Worm (Caenorhabditis elegans): ENCODE measurements around the gene C06E1.7.

DNA sequence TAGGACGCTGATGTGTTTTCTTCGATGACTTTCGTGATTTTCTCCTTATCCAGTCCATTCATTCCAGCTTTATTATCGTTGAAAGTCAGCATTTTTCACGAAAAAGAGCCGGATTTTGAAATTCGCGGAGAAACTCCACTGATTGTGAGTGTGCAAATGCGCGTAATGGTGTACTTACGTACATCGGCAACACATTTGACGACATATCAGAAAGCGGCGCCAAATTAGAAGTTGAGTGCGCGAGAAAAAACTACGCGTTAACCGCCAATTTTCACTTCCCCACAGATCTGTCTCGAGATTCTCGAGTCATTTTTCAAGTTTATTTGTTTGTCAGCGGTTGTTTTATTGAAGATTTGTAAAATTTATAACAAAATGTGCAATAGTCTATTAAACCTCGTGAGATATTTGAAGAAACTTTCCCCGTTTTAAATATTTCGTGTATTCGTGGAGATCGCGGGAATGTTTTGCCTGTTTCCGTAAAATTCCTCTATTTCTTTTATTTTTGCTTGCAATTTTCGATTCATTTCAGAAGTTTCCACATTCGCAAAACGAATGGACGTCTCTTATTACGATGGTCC lies 35.0 kb upstream of the C06E1.7 start, which contains the start of the genes polk-1 and gpr-1:
- TF ChIP-seq klf-2 (GFP tag; conservative IDR thresholded peaks at IDR 0.05) (no peak), flt-1 (GFP tag; IDR thresholded peaks at IDR 0.05) (no peak), med-1 (GFP tag; optimal IDR thresholded peaks at IDR 0.05; ENCODE audit: insufficient read depth) (no peak), tab-1 (GFP tag; IDR thresholded peaks at IDR 0.05) (no peak), ref-1 (GFP tag; conservative IDR thresholded peaks at IDR 0.05) (no peak), ztf-23 (GFP tag; IDR thresholded peaks at IDR 0.05) (no peak), cog-1 (tag; optimal IDR thresholded peaks at IDR 0.05) (no peak)

All from whole organism, midembryonic.